Worm (Caenorhabditis elegans): ENCODE measurements around the gene mxl-2.

mxl-2 gene

DNA sequence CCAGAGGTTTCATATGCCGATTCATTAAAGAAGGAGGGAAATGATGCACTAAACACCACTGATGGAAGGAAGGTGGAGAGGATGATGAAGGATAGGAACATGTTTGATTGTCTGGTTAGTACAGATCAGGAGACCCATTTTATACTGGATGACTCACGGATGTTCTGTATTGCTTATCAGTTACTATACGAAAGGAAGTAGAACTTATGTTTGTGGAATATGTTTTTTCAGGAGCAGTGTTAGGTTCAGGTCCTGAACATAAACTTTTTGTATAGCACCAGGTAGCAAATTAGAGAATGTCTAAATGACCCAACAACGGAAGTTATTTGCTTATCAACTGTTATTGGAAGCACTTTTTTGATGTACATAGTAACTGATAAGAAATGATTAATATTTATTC is 12.2 kb downstream of the mxl-2 start, which contains the start of gene clec-148:
Gene clec-148, minus strand, starts transcription at position 101 of the 400 bp plus-strand sequence.
- TF ChIP-seq pbrm-1 (GFP tag; IDR thresholded peaks at IDR 0.05) (no peak), mel-28 (tag; optimal IDR thresholded peaks at IDR 0.05; ENCODE audit: borderline replicate concordance) (no peak), hlh-12 (tag; optimal IDR thresholded peaks at IDR 0.05) (no peak)

DNA sequence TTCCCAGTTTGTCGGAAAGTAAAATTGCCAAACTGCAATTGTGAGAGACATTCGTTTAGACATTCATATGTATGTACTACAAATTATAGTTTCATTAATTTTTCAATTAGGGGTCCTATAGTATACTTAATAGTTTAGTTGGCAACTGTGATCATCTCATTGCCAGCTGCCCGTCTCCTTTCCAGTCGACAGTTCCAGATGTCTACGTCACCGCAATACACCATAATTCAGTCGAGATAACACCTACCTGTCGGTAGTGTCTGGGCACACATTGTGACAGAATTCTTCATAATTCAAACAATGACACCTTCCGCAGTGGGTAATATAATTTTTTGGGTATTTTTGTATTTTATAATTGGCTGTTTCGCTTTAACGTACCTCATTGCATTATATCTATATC is 14.4 kb downstream of the mxl-2 start, which contains the start of gene F40G9.19:
Gene F40G9.19, plus strand, starts transcription at position 301 of the 400 bp plus-strand sequence.
- TF ChIP-seq somi-1 (GFP tag; optimal IDR thresholded peaks at IDR 0.05), result no peak
- TF ChIP-seq aptf-3 (GFP tag; IDR thresholded peaks at IDR 0.05), result no peak
- no peak for TF ChIP-seq C17E4.6 (GFP tag; IDR thresholded peaks at IDR 0.05)
- no peak for TF ChIP-seq lag-1 (GFP tag; IDR thresholded peaks at IDR 0.05)
- no peak for TF ChIP-seq madf-10 (tag; optimal IDR thresholded peaks at IDR 0.05)
- no peak for TF ChIP-seq zfh-2 (GFP tag; conservative IDR thresholded peaks at IDR 0.05)
- TF ChIP-seq mcd-1 (GFP tag; IDR thresholded peaks at IDR 0.05), result no peak
- TF ChIP-seq F49E8.2 (tag; optimal IDR thresholded peaks at IDR 0.05; ENCODE audit: insufficient read depth), result no peak
- no peak for TF ChIP-seq madf-8 (GFP tag; conservative IDR thresholded peaks at IDR 0.05)
- TF ChIP-seq sptf-2 (GFP tag; optimal IDR thresholded peaks at IDR 0.05), result no peak
- no peak for TF ChIP-seq rcor-1 (GFP tag; IDR thresholded peaks at IDR 0.05)
- no peak for TF ChIP-seq rpc-1 (optimal IDR thresholded peaks at IDR 0.05)
- no peak for TF ChIP-seq rpc-1 (tag; optimal IDR thresholded peaks at IDR 0.05)
- TF ChIP-seq Y79H2A.3 (GFP tag; conservative IDR thresholded peaks at IDR 0.05), result no peak

DNA sequence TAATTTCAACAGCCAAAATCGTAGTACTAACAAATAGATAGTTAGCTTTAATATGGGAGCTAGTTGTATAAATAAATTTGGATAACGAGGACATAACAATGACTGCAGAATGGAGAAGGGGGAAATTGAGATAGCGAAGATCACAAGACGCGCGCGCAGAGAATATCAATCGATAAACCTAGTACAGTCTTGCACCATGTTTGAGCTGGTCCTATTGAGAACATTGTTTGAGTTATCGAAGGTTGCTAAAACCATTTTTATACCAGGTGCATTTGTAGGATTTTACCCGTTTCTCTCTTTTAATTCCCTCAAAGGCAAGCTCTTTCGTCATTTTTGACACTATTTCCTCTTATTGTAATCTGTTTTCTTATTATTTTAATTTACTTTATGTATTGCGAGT is 16.3 kb downstream of the mxl-2 start, which contains the start of the genes F40G9.9 and F40G9.12:
Gene F40G9.9, minus strand, starts transcription at position 101 of the 400 bp plus-strand sequence.
Gene F40G9.12, plus strand, starts transcription at position 231 of the 400 bp plus-strand sequence.
- TF ChIP-seq nfya-2 (GFP tag; IDR thresholded peaks at IDR 0.05), result no peak
- no peak for TF ChIP-seq let-607 (tag; optimal IDR thresholded peaks at IDR 0.05)
- TF ChIP-seq B0035.1 (tag; optimal IDR thresholded peaks at IDR 0.05), result no peak
- TF ChIP-seq zim-3 (tag; optimal IDR thresholded peaks at IDR 0.05), result no peak
- no peak for TF ChIP-seq hsf-1 (GFP tag; IDR thresholded peaks at IDR 0.05)
- TF ChIP-seq repo-1 (tag; optimal IDR thresholded peaks at IDR 0.05), result no peak
- no peak for TF ChIP-seq attf-5 (GFP tag; optimal IDR thresholded peaks at IDR 0.05)

DNA sequence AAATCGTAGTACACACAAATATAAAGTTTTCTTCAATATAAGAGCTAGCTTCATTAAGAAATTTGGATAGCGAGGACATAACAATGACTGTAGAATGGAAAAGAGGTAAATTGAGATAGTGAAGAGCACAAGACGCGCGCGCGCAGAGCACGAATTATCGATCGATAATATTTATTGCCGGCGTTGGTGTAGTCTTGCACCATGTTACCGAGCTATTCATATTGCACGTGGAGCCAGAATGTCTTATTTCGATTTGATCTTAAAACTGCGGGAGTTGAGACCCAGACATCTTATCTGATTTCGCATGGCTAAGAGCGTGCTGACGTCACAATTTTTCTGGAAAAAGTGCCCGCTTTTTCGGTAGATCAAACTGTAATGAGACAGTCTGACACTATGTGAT is 18.5 kb downstream of the mxl-2 start, which contains the start of gene F40G9.18:
Gene F40G9.18, minus strand, starts transcription at position 101 of the 400 bp plus-strand sequence.
- TF ChIP-seq K11D2.4 (GFP tag; IDR thresholded peaks at IDR 0.05), result no peak
- no peak for TF ChIP-seq somi-1 (GFP tag; optimal IDR thresholded peaks at IDR 0.05)
- no peak for TF ChIP-seq F23B12.7 (tag; optimal IDR thresholded peaks at IDR 0.05; ENCODE audit: insufficient read depth)
- no peak for TF ChIP-seq pbrm-1 (GFP tag; IDR thresholded peaks at IDR 0.05)
- TF ChIP-seq F57A8.1 (GFP tag; optimal IDR thresholded peaks at IDR 0.05), result no peak
- TF ChIP-seq bed-2 (GFP tag; IDR thresholded peaks at IDR 0.05), result no peak
- no peak for TF ChIP-seq tbx-9 (tag; optimal IDR thresholded peaks at IDR 0.05; ENCODE audit: borderline replicate concordance)
- TF ChIP-seq F52B5.7 (tag; optimal IDR thresholded peaks at IDR 0.05), result no peak
- no peak for TF ChIP-seq let-526 (GFP tag; IDR thresholded peaks at IDR 0.05)
- TF ChIP-seq nhr-179 (tag; optimal IDR thresholded peaks at IDR 0.05), result no peak
- no peak for TF ChIP-seq cebp-2 (GFP tag; IDR thresholded peaks at IDR 0.05)
- no peak for TF ChIP-seq B0019.2 (GFP tag; conservative IDR thresholded peaks at IDR 0.05)
- TF ChIP-seq ztf-28 (GFP tag; IDR thresholded peaks at IDR 0.05), result no peak
- TF ChIP-seq xnd-1 (tag; optimal IDR thresholded peaks at IDR 0.05), result no peak
- no peak for TF ChIP-seq madf-6 (GFP tag; IDR thresholded peaks at IDR 0.05)
- no peak for TF ChIP-seq sdz-38 (tag; optimal IDR thresholded peaks at IDR 0.05)
- TF ChIP-seq ceh-79 (tag; optimal IDR thresholded peaks at IDR 0.05), result no peak
